Fruit fly (Drosophila melanogaster) whole organism, adult: Measurements from ENCODE around the gene Wbp2.

Experiments
- CG11617 ChIP-seq: fragments of 200-800 bp; sonication (Bioruptor generic); optimal IDR thresholded peaks from 2 replicates; lab custom pipeline; 2017; ENCODE audit warnings: mild to moderate bottlenecking, missing biosample characterization, missing genetic modification reagents, missing genetic modification characterization
- CG7101 ChIP-seq: fragments of 200-800 bp; sonication (Bioruptor generic); optimal IDR thresholded peaks from 2 replicates; lab custom pipeline; 2018; ENCODE audit warnings: missing biosample characterization, mild to moderate bottlenecking, missing genetic modification characterization, moderate library complexity
- kay ChIP-seq: fragments of 200-800 bp; sonication (Bioruptor generic); peaks from one replicate; lab custom pipeline; 2016; ENCODE audit warnings: missing biosample characterization, missing genetic modification characterization, borderline replicate concordance
- pad ChIP-seq: fragments of 200-800 bp; sonication (Bioruptor generic); optimal IDR thresholded peaks from 3 replicates; lab custom pipeline; 2017; ENCODE audit warnings: missing biosample characterization, missing genetic modification characterization, mild to moderate bottlenecking, moderate library complexity, missing genetic modification reagents

DNA sequence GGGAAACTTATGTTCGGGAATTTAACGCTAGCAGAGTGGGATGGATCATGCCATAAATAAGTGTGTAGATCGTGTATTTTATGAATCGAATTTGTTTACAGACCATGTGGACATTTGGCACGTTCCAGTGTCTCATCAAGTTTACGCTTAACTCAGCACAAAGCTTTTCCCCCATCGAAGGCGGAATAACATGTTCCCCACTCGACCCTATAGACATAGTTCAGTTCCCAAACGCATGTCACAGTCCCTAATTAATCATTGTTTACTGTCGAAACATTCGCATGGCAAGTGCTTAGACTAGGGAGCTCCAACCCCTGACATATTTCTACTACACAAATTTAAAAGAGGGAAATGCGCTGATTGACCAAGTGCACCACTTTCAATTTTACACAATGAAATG lies 8.5 kb upstream of the Wbp2 start:
- no peak for TF ChIP-seq CG7101 (tag; lab: Kevin White, UChicago)
- no peak for TF ChIP-seq pad (GFP tag; lab: Kevin White, UChicago)
- no peak for TF ChIP-seq CG11617
- TF ChIP-seq kay: no peak
